Worm (Caenorhabditis elegans): ENCODE results near the gene R11D1.13.

The R11D1.13 gene

DNA sequence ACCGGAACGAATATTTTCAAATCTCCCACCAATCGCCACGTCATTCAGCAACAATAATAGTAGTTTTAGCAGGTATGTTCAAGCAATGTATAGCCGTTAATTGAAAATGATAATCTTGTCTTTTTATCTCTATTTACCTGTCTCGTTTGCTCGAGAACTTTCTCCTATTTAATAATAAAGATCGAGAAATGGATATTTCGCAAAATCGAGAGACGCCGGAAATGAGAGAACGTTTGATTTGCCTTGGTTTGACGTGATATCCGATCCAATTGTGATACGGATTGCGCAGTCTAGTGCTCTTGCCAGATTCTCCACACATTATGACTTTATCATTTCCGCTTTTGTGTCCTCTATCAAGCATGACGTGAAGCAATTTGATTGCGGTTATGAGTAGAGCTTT is 46.9 kb downstream of the R11D1.13 start:
- no peak for TF ChIP-seq mdl-1 (tag; optimal IDR thresholded peaks at IDR 0.05)
- no peak for TF ChIP-seq alr-1 (tag; optimal IDR thresholded peaks at IDR 0.05)
- TF ChIP-seq unc-39 (tag; optimal IDR thresholded peaks at IDR 0.05): no peak
- no peak for TF ChIP-seq peb-1 (tag; optimal IDR thresholded peaks at IDR 0.05)
- TF ChIP-seq C34F6.9 (tag; optimal IDR thresholded peaks at IDR 0.05): no peak
- TF ChIP-seq ceh-82 (tag; optimal IDR thresholded peaks at IDR 0.05): no peak
- TF ChIP-seq nhr-25 (tag; optimal IDR thresholded peaks at IDR 0.05): no peak
- no peak for TF ChIP-seq Y55F3AM.14 (GFP tag; optimal IDR thresholded peaks at IDR 0.05)
